Worm (Caenorhabditis elegans): ENCODE measurements around the gene T27E4.1.

T27E4.1 gene

ce11 chrV:9127773-9128172 is 35.6 kb downstream of the T27E4.1 start, which contains the start of gene F21C10.3:
Gene F21C10.3 (plus strand): TSS chrV:9128073.
- TF ChIP-seq aly-1 (tag; optimal IDR thresholded peaks at IDR 0.05) (no peak), F13C5.2 (tag; optimal IDR thresholded peaks at IDR 0.05) (no peak), flt-1 (GFP tag; IDR thresholded peaks at IDR 0.05) (no peak), ceh-13 (GFP tag; optimal IDR thresholded peaks at IDR 0.05) (no peak), B0310.2 (tag; optimal IDR thresholded peaks at IDR 0.05) (no peak), hnd-1 (tag; optimal IDR thresholded peaks at IDR 0.05) (no peak), ama-1 (optimal IDR thresholded peaks at IDR 0.05) (no peak), tbx-37 (GFP tag; conservative IDR thresholded peaks at IDR 0.05) (no peak), hmbx-1 (tag; optimal IDR thresholded peaks at IDR 0.05) (no peak), sea-1 (GFP tag; conservative IDR thresholded peaks at IDR 0.05) (no peak), ceh-36 (tag; optimal IDR thresholded peaks at IDR 0.05) (no peak), ets-7 (tag; optimal IDR thresholded peaks at IDR 0.05) (no peak), hmg-4 (GFP tag; optimal IDR thresholded peaks at IDR 0.05) (no peak), pes-1 (GFP tag; IDR thresholded peaks at IDR 0.05) (no peak), scrt-1 (GFP tag; IDR thresholded peaks at IDR 0.05) (no peak), tra-4 (tag; optimal IDR thresholded peaks at IDR 0.05) (no peak), tbx-11 (GFP tag; IDR thresholded peaks at IDR 0.05) (no peak)

ce11 chrV:9128562-9128961 is 36.4 kb downstream of the T27E4.1 start:
- TF ChIP-seq aly-1 (tag; optimal IDR thresholded peaks at IDR 0.05): no peak
- no peak for TF ChIP-seq tbx-11 (GFP tag; IDR thresholded peaks at IDR 0.05)
- TF ChIP-seq ceh-13 (GFP tag; optimal IDR thresholded peaks at IDR 0.05): no peak
- no peak for TF ChIP-seq hmbx-1 (tag; optimal IDR thresholded peaks at IDR 0.05)
- TF ChIP-seq ets-7 (tag; optimal IDR thresholded peaks at IDR 0.05): no peak
- TF ChIP-seq pes-1 (GFP tag; IDR thresholded peaks at IDR 0.05): no peak
- no peak for TF ChIP-seq scrt-1 (GFP tag; IDR thresholded peaks at IDR 0.05)
- TF ChIP-seq tra-4 (tag; optimal IDR thresholded peaks at IDR 0.05): no peak
- no peak for TF ChIP-seq hmg-4 (GFP tag; optimal IDR thresholded peaks at IDR 0.05)
- no peak for TF ChIP-seq ama-1 (optimal IDR thresholded peaks at IDR 0.05)
- TF ChIP-seq F13C5.2 (tag; optimal IDR thresholded peaks at IDR 0.05): no peak
- TF ChIP-seq B0310.2 (tag; optimal IDR thresholded peaks at IDR 0.05): no peak
- TF ChIP-seq sea-1 (GFP tag; conservative IDR thresholded peaks at IDR 0.05): no peak
- no peak for TF ChIP-seq ceh-36 (tag; optimal IDR thresholded peaks at IDR 0.05)

- no peak for TF ChIP-seq tra-4 (tag; optimal IDR thresholded peaks at IDR 0.05)
- no peak for TF ChIP-seq tbx-11 (GFP tag; IDR thresholded peaks at IDR 0.05)
- TF ChIP-seq sea-1 (GFP tag; conservative IDR thresholded peaks at IDR 0.05): no peak
- TF ChIP-seq pes-1 (GFP tag; IDR thresholded peaks at IDR 0.05): no peak
- TF ChIP-seq B0310.2 (tag; optimal IDR thresholded peaks at IDR 0.05): no peak
- TF ChIP-seq ama-1 (optimal IDR thresholded peaks at IDR 0.05): no peak
- TF ChIP-seq hnd-1 (tag; optimal IDR thresholded peaks at IDR 0.05): no peak
- no peak for TF ChIP-seq hmbx-1 (tag; optimal IDR thresholded peaks at IDR 0.05)
- TF ChIP-seq ceh-36 (tag; optimal IDR thresholded peaks at IDR 0.05): no peak
- TF ChIP-seq aly-1 (tag; optimal IDR thresholded peaks at IDR 0.05): no peak
- TF ChIP-seq flt-1 (GFP tag; IDR thresholded peaks at IDR 0.05): no peak
- TF ChIP-seq hmg-4 (GFP tag; optimal IDR thresholded peaks at IDR 0.05): no peak
- no peak for TF ChIP-seq scrt-1 (GFP tag; IDR thresholded peaks at IDR 0.05)
- TF ChIP-seq F13C5.2 (tag; optimal IDR thresholded peaks at IDR 0.05): no peak
- no peak for TF ChIP-seq tbx-37 (GFP tag; conservative IDR thresholded peaks at IDR 0.05)
- TF ChIP-seq ceh-13 (GFP tag; optimal IDR thresholded peaks at IDR 0.05): no peak
- no peak for TF ChIP-seq ets-7 (tag; optimal IDR thresholded peaks at IDR 0.05)
These were observed 38.6 kb downstream of the T27E4.1 start, which contains the start of gene F21C10.19 for ce11 chrV:9130766-9131165. Gene F21C10.19 (plus strand): TSS chrV:9131066.

ce11 chrV:9132043-9132442 is 39.9 kb downstream of the T27E4.1 start, which contains the start of gene F21C10.1:
Gene F21C10.1 (plus strand): TSS chrV:9132343.
- no peak for TF ChIP-seq hmbx-1 (tag; optimal IDR thresholded peaks at IDR 0.05)
- no peak for TF ChIP-seq tbx-37 (GFP tag; conservative IDR thresholded peaks at IDR 0.05)

ce11 chrV:9133950-9134349 is 41.8 kb downstream of the T27E4.1 start, which contains the start of gene B0222.1:
Gene B0222.1 (plus strand): TSS chrV:9134255.
- TF ChIP-seq sea-1 (GFP tag; conservative IDR thresholded peaks at IDR 0.05) (no peak), pes-1 (GFP tag; IDR thresholded peaks at IDR 0.05) (no peak), B0310.2 (tag; optimal IDR thresholded peaks at IDR 0.05) (no peak), ama-1 (optimal IDR thresholded peaks at IDR 0.05) (no peak), hmg-4 (GFP tag; optimal IDR thresholded peaks at IDR 0.05) (no peak), flt-1 (GFP tag; IDR thresholded peaks at IDR 0.05) (no peak), ceh-36 (tag; optimal IDR thresholded peaks at IDR 0.05) (no peak), tbx-11 (GFP tag; IDR thresholded peaks at IDR 0.05) (no peak), scrt-1 (GFP tag; IDR thresholded peaks at IDR 0.05) (no peak), hnd-1 (tag; optimal IDR thresholded peaks at IDR 0.05) (no peak)

ce11 chrV:9137618-9138017 is 45.5 kb downstream of the T27E4.1 start, which contains the start of gene pitr-2:
Gene pitr-2 (minus strand): TSS chrV:9137718.
- TF ChIP-seq hnd-1 (tag; optimal IDR thresholded peaks at IDR 0.05): no peak
- no peak for TF ChIP-seq ceh-13 (GFP tag; optimal IDR thresholded peaks at IDR 0.05)
- TF ChIP-seq ceh-36 (tag; optimal IDR thresholded peaks at IDR 0.05): no peak
- no peak for TF ChIP-seq F13C5.2 (tag; optimal IDR thresholded peaks at IDR 0.05)
- no peak for TF ChIP-seq B0310.2 (tag; optimal IDR thresholded peaks at IDR 0.05)
- TF ChIP-seq scrt-1 (GFP tag; IDR thresholded peaks at IDR 0.05): no peak
- TF ChIP-seq ets-7 (tag; optimal IDR thresholded peaks at IDR 0.05): no peak
- no peak for TF ChIP-seq tbx-11 (GFP tag; IDR thresholded peaks at IDR 0.05)
- TF ChIP-seq tra-4 (tag; optimal IDR thresholded peaks at IDR 0.05): no peak
- no peak for TF ChIP-seq pes-1 (GFP tag; IDR thresholded peaks at IDR 0.05)
- TF ChIP-seq hmbx-1 (tag; optimal IDR thresholded peaks at IDR 0.05): no peak
- TF ChIP-seq aly-1 (tag; optimal IDR thresholded peaks at IDR 0.05): no peak
- no peak for TF ChIP-seq ama-1 (optimal IDR thresholded peaks at IDR 0.05)
- TF ChIP-seq hmg-4 (GFP tag; optimal IDR thresholded peaks at IDR 0.05): no peak
- TF ChIP-seq flt-1 (GFP tag; IDR thresholded peaks at IDR 0.05): no peak
- no peak for TF ChIP-seq tbx-37 (GFP tag; conservative IDR thresholded peaks at IDR 0.05)
- TF ChIP-seq sea-1 (GFP tag; conservative IDR thresholded peaks at IDR 0.05): no peak

ce11 chrV:9141297-9141696 is 49.2 kb downstream of the T27E4.1 start, which contains the start of gene pitr-3:
Gene pitr-3 (minus strand): TSS chrV:9141397.
- no peak for TF ChIP-seq tra-4 (tag; optimal IDR thresholded peaks at IDR 0.05)
- TF ChIP-seq pes-1 (GFP tag; IDR thresholded peaks at IDR 0.05): no peak
- no peak for TF ChIP-seq hmg-4 (GFP tag; optimal IDR thresholded peaks at IDR 0.05)
- no peak for TF ChIP-seq flt-1 (GFP tag; IDR thresholded peaks at IDR 0.05)
- TF ChIP-seq tbx-11 (GFP tag; IDR thresholded peaks at IDR 0.05): no peak
- TF ChIP-seq sea-1 (GFP tag; conservative IDR thresholded peaks at IDR 0.05): no peak
- no peak for TF ChIP-seq ceh-13 (GFP tag; optimal IDR thresholded peaks at IDR 0.05)
- TF ChIP-seq aly-1 (tag; optimal IDR thresholded peaks at IDR 0.05): no peak
- no peak for TF ChIP-seq ceh-36 (tag; optimal IDR thresholded peaks at IDR 0.05)
- no peak for TF ChIP-seq hnd-1 (tag; optimal IDR thresholded peaks at IDR 0.05)
- TF ChIP-seq B0310.2 (tag; optimal IDR thresholded peaks at IDR 0.05): no peak
- no peak for TF ChIP-seq hmbx-1 (tag; optimal IDR thresholded peaks at IDR 0.05)
- no peak for TF ChIP-seq F13C5.2 (tag; optimal IDR thresholded peaks at IDR 0.05)
- TF ChIP-seq tbx-37 (GFP tag; conservative IDR thresholded peaks at IDR 0.05): no peak
- TF ChIP-seq ama-1 (optimal IDR thresholded peaks at IDR 0.05): no peak
- no peak for TF ChIP-seq scrt-1 (GFP tag; IDR thresholded peaks at IDR 0.05)
- no peak for TF ChIP-seq ets-7 (tag; optimal IDR thresholded peaks at IDR 0.05)

Data from whole organism, early embryonic.